Fruit fly (Drosophila melanogaster) whole organism, pupa: ENCODE data around the gene CG11986.

Experiments
- CG10348 ChIP-seq: fragments of 200-800 bp; sonication (Bioruptor generic); IDR thresholded peaks from 2 replicates; pipeline ENCODE4 v1.3.6; 2022; ENCODE audit warnings: missing biosample characterization, missing genetic modification characterization
- CG12605 ChIP-seq: fragments of 200-800 bp; sonication (Bioruptor generic); IDR thresholded peaks from 2 replicates; pipeline ENCODE4 v1.3.6; 2022; ENCODE audit warnings: missing biosample characterization, missing genetic modification characterization
- CG15710 ChIP-seq: fragments of 200-800 bp; sonication (Bioruptor generic); optimal IDR thresholded peaks from 2 replicates; lab custom pipeline; 2018; ENCODE audit warnings: missing biosample characterization, mild to moderate bottlenecking, missing genetic modification characterization, moderate library complexity
- CG17806 ChIP-seq: fragments of 200-800 bp; sonication (Bioruptor generic); optimal IDR thresholded peaks from 2 replicates; lab custom pipeline; 2018; ENCODE audit warnings: missing biosample characterization, mild to moderate bottlenecking, missing genetic modification characterization, moderate library complexity
- CG8301 ChIP-seq: fragments of 200-800 bp; sonication (Bioruptor generic); optimal IDR thresholded peaks from 2 replicates; lab custom pipeline; 2018; ENCODE audit warnings: missing biosample characterization, mild to moderate bottlenecking, missing genetic modification characterization
- D1 ChIP-seq: fragments of 200-800 bp; sonication (Bioruptor generic); optimal IDR thresholded peaks from 2 replicates; lab custom pipeline; 2018; ENCODE audit warnings: missing biosample characterization, mild to moderate bottlenecking, missing genetic modification characterization, moderate library complexity
- EcR ChIP-seq: fragments of 200-800 bp; sonication (Bioruptor generic); optimal IDR thresholded peaks from 3 replicates; lab custom pipeline; 2019; ENCODE audit warnings: missing biosample characterization, missing genetic modification characterization, mild to moderate bottlenecking, moderate library complexity, missing genetic modification reagents
- Ets98B ChIP-seq: fragments of 200-800 bp; sonication (Bioruptor generic); IDR thresholded peaks from 2 replicates; pipeline ENCODE4 v1.3.6; 2022; ENCODE audit warnings: missing biosample characterization, missing genetic modification characterization
- Pif1A ChIP-seq: fragments of 200-800 bp; sonication (Bioruptor generic); optimal IDR thresholded peaks from 3 replicates; lab custom pipeline; 2016; ENCODE audit warnings: missing biosample characterization, missing genetic modification characterization
- Snoo ChIP-seq: fragments of 200-800 bp; sonication (Bioruptor generic); optimal IDR thresholded peaks from 3 replicates; lab custom pipeline; 2017; ENCODE audit warnings: missing biosample characterization, mild to moderate bottlenecking, missing genetic modification characterization, inconsistent platforms
- fd96Ca ChIP-seq: fragments of 200-800 bp; sonication (Bioruptor generic); IDR thresholded peaks from 3 replicates; pipeline ENCODE4 v1.3.6; 2022; ENCODE audit warnings: missing biosample characterization, missing genetic modification characterization
- gl ChIP-seq: fragments of 200-800 bp; sonication (Bioruptor generic); optimal IDR thresholded peaks from 2 replicates; lab custom pipeline; 2018; ENCODE audit warnings: missing biosample characterization, mild to moderate bottlenecking, missing genetic modification characterization
- rn ChIP-seq: fragments of 200-800 bp; sonication (Bioruptor generic); IDR thresholded peaks from 2 replicates; pipeline ENCODE4 v1.3.6; 2022; ENCODE audit warnings: missing biosample characterization, missing genetic modification characterization

DNA sequence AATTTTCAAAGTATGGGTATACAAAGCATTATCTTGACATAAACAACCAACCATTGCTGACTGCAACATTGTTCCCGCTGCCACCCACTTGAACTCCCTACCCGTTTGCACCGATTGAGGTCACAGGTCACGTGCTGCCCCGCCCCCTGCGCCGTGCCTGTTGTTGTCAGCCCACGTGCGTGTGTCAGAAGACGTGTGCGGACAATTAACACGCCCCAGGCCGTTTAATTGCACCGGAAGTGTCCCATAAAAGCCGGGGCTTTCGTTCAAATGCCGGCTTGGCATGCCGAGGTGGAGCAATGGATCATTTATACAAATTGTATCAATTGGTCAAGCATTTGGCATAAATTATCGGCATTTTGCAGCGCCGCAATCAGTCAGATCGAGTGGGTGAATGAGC lies 11.8 kb downstream of the CG11986 start:
- TF ChIP-seq CG10348 (GFP tag; lab: Robert Waterston, UW) (no peak), EcR (no peak), CG15710 (tag; lab: Kevin White, UChicago) (no peak), CG8301 (tag; lab: Kevin White, UChicago) (no peak), gl (no peak), CG12605 (GFP tag; lab: Robert Waterston, UW) (no peak), D1 (no peak), fd96Ca (no peak), rn (GFP tag; lab: Robert Waterston, UW) (no peak), Pif1A (GFP tag; lab: Kevin White, UChicago) (no peak), CG17806 (tag; lab: Kevin White, UChicago) (no peak), Snoo (tag; lab: Kevin White, UChicago) (no peak), Ets98B (GFP tag; lab: Robert Waterston, UW) (no peak)
